Worm (Caenorhabditis elegans): Measurements from ENCODE around the gene cla-1.
A peak's percentile ranks its signal among the peaks of the same experiment; 100 is the strongest.

Gene cla-1

DNA sequence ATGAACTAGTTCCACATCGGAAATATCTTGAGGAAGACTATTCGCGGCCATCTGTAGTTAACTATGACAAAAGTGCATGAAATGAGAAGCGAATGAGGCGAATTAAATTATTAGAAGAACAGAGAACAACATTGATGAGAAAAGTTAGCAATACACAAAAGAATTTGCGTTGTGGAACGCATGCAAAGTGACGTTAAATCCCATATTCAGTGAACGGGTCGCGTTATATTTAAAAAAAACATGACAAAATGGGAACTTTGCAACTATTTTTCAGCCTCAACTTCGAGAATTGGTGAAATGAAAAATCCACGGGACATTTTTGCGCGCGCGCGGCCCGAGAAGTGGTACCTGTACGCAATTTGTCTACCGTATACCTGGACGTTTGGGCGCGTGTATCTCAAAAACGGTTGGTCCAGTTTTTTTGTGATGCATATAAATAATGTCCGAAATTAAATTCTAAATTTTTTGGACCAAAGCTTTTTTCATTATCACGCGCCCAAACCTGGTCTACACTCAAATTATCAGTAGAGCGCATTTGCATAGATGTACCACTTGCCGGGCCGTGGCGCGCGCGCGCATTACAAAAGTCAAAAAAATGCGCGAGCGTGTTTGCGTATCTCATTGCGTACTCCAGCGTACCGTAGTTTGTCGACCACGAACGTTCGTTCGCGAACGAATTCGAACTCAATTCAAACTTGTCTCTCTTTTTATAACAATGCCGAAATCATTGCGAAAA lies 40.7 kb upstream of the cla-1 start, which contains the start of the genes cdd-2 and oef-1 (continued):
- TF ChIP-seq efl-1 (GFP tag; optimal IDR thresholded peaks at IDR 0.05): peak; percentile 92
- TF ChIP-seq snpc-1.1 (tag; optimal IDR thresholded peaks at IDR 0.05; ENCODE audit: insufficient read depth): no peak
- 0 out of 2 replicates have a peak, but pooled peaks have one; percentile 25 for TF ChIP-seq egrh-3 (GFP tag; IDR thresholded peaks at IDR 0.05)
- TF ChIP-seq ceh-100 (GFP tag; IDR thresholded peaks at IDR 0.05): peak; percentile 78
- TF ChIP-seq madf-8 (GFP tag; conservative IDR thresholded peaks at IDR 0.05): peak; percentile 94
- peak; percentile 44 for TF ChIP-seq unc-130 (GFP tag; optimal IDR thresholded peaks at IDR 0.05)
- TF ChIP-seq cebp-2 (GFP tag; IDR thresholded peaks at IDR 0.05): 0 out of 2 replicates have a peak, but pooled peaks have one; percentile 16
- peak; percentile 76 for TF ChIP-seq athp-1 (tag; optimal IDR thresholded peaks at IDR 0.05)
- peak; percentile 62; the same call in 1 of the 2 replicates for TF ChIP-seq nfyb-1 (GFP tag; IDR thresholded peaks at IDR 0.05)
- no peak for TF ChIP-seq ztf-26 (tag; optimal IDR thresholded peaks at IDR 0.05)
- TF ChIP-seq ztf-18 (tag; optimal IDR thresholded peaks at IDR 0.05): peak; percentile 45
- TF ChIP-seq ekl-4 (GFP tag; IDR thresholded peaks at IDR 0.05): peak; percentile 91
- TF ChIP-seq lin-54 (GFP tag; optimal IDR thresholded peaks at IDR 0.05): peak; percentile 76
- peak; percentile 44; the same call in 1 of the 2 replicates for TF ChIP-seq aptf-2 (GFP tag; conservative IDR thresholded peaks at IDR 0.05)
- no peak for TF ChIP-seq bed-2 (GFP tag; IDR thresholded peaks at IDR 0.05)
- TF ChIP-seq ztf-22 (GFP tag; optimal IDR thresholded peaks at IDR 0.05): no peak
- TF ChIP-seq attf-3 (GFP tag; conservative IDR thresholded peaks at IDR 0.05): peak; percentile 58
- TF ChIP-seq hmg-1.2 (GFP tag; IDR thresholded peaks at IDR 0.05): peak; percentile 81
- TF ChIP-seq F10E7.11 (tag; optimal IDR thresholded peaks at IDR 0.05): no peak
- TF ChIP-seq xnd-1 (tag; optimal IDR thresholded peaks at IDR 0.05): peak; percentile 87
- peak; percentile 95 for TF ChIP-seq B0019.2 (GFP tag; conservative IDR thresholded peaks at IDR 0.05)
- TF ChIP-seq pbrm-1 (GFP tag; IDR thresholded peaks at IDR 0.05): peak; percentile 88
- peak; percentile 94 for TF ChIP-seq mcd-1 (GFP tag; IDR thresholded peaks at IDR 0.05)
- TF ChIP-seq C17E4.6 (GFP tag; IDR thresholded peaks at IDR 0.05): peak; percentile 78; the same call in 1 of the 2 replicates
- TF ChIP-seq hsf-1 (GFP tag; IDR thresholded peaks at IDR 0.05): peak; percentile 87
- no peak for TF ChIP-seq tbx-9 (tag; optimal IDR thresholded peaks at IDR 0.05; ENCODE audit: borderline replicate concordance)
- peak; percentile 96 for TF ChIP-seq dox-1 (GFP tag; IDR thresholded peaks at IDR 0.05)
- TF ChIP-seq Y79H2A.3 (GFP tag; conservative IDR thresholded peaks at IDR 0.05): peak; percentile 94
- TF ChIP-seq hrde-1 (tag; optimal IDR thresholded peaks at IDR 0.05; ENCODE audit: borderline replicate concordance): peak; percentile 10
- TF ChIP-seq D2030.7 (GFP tag; IDR thresholded peaks at IDR 0.05): peak; percentile 96
- TF ChIP-seq lin-26 (GFP tag; IDR thresholded peaks at IDR 0.05): peak; percentile 73; the same call in 1 of the 2 replicates
- TF ChIP-seq him-1 (tag; optimal IDR thresholded peaks at IDR 0.05): peak; percentile 31
- no peak for TF ChIP-seq C06A6.2 (GFP tag; conservative IDR thresholded peaks at IDR 0.05)
- peak; percentile 86 for TF ChIP-seq attf-6 (GFP tag; IDR thresholded peaks at IDR 0.05)
- peak; percentile 29 for TF ChIP-seq snpc-3.4 (tag; optimal IDR thresholded peaks at IDR 0.05)
- peak; percentile 96 for TF ChIP-seq madf-3 (GFP tag; IDR thresholded peaks at IDR 0.05)
- no peak for TF ChIP-seq sptf-2 (GFP tag; optimal IDR thresholded peaks at IDR 0.05)
- no peak for TF ChIP-seq F55B11.4 (tag; optimal IDR thresholded peaks at IDR 0.05; ENCODE audit: borderline replicate concordance, insufficient read depth)
- TF ChIP-seq ceh-27 (GFP tag; optimal IDR thresholded peaks at IDR 0.05): no peak
- peak; percentile 96 for TF ChIP-seq lsl-1 (GFP tag; optimal IDR thresholded peaks at IDR 0.05)
- peak; percentile 92 for TF ChIP-seq F49E8.2 (tag; optimal IDR thresholded peaks at IDR 0.05; ENCODE audit: insufficient read depth)

All from whole organism, young adult.